Worm (Caenorhabditis elegans) whole organism, early embryonic: Measurements from ENCODE around the gene rnp-9.

Source experiments
- F13C5.2 ChIP-seq: sonication (generic microtip); optimal IDR thresholded peaks from 2 replicates; lab custom pipeline; 2017; ENCODE audit warnings: mild to moderate bottlenecking, missing genetic modification characterization, inconsistent platforms, missing compliant biosample characterization
- hmbx-1 ChIP-seq: sonication (generic microtip); optimal IDR thresholded peaks from 2 replicates; lab custom pipeline; 2016; ENCODE audit warnings: mild to moderate bottlenecking, missing genetic modification characterization, missing compliant biosample characterization

DNA sequence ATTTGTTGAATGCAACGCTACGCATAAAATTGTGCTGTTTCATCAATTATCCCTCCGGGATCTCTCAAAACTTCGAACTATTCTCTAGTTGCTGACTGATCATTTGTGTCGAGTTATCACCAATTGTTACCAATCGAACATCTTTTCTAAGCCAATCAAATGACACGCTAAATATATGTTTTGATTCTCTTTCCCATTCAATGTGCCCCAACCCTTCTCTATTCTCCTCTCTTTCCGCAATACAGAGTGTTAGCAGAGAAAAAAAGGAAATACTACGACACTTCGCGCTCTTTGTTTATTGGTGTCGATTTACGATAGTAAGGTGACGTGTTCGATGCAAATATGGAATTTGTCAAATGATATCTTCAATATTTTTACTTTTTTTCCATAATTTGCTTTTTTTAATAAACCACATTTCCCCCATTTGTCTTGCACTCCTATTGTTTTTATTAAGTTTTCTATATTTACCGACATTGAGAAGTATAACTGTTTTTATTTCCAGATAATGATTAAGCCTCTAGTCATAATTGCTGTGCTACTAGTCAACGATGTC is 30.2 kb downstream of the rnp-9 start, which contains the start of gene nucb-1:
- TF ChIP-seq F13C5.2 (tag; lab: Kevin White, UChicago), result no peak
- TF ChIP-seq hmbx-1 (tag; lab: Kevin White, UChicago), result no peak
